Worm (Caenorhabditis elegans): ENCODE data around the gene M18.6.

- TF ChIP-seq him-1 (tag; optimal IDR thresholded peaks at IDR 0.05) (no peak), dao-5 (tag; optimal IDR thresholded peaks at IDR 0.05) (no peak)
Measured at ce11 chrIV:12093384-12093783, 27.7 kb upstream of the M18.6 start, which contains the start of gene cpsf-4.

All from whole organism, L4/young adult.